Fruit fly (Drosophila melanogaster) whole organism, larva: ENCODE data around the gene Spt3.

Source experiments
- noc ChIP-seq: fragments of 200-800 bp; sonication (Bioruptor generic); optimal IDR thresholded peaks from 3 replicates; lab custom pipeline; 2019; ENCODE audit warnings: missing biosample characterization, mild to moderate bottlenecking, missing genetic modification characterization, moderate library complexity

Gene Spt3

dm6 chr3R:12016828-12017280 is at the start of gene Spt3, which contains the start of gene DCAF12:
TSS of gene Spt3 (plus strand) at chr3R:12017156.
TSS of gene DCAF12 (minus strand) at chr3R:12017031.
- no peak for TF ChIP-seq noc (tag; lab: Kevin White, UChicago)

- TF ChIP-seq noc (tag; lab: Kevin White, UChicago): no peak
Observed at dm6 chr3R:11967262-11968029, 49.5 kb upstream of the Spt3 start, which contains the start of the genes CG12213 and GC1. TSS of gene CG12213 (minus strand) at chr3R:11967691. TSS of gene GC1 (plus strand) at chr3R:11967708.

- peak; percentile 15 for TF ChIP-seq noc (tag; lab: Kevin White, UChicago)
Observed at dm6 chr3R:11968030-11968753, 48.8 kb upstream of the Spt3 start.

dm6 chr3R:11969217-11969616 is 47.7 kb upstream of the Spt3 start:
- peak; percentile 35 for TF ChIP-seq noc (tag; lab: Kevin White, UChicago)

DNA sequence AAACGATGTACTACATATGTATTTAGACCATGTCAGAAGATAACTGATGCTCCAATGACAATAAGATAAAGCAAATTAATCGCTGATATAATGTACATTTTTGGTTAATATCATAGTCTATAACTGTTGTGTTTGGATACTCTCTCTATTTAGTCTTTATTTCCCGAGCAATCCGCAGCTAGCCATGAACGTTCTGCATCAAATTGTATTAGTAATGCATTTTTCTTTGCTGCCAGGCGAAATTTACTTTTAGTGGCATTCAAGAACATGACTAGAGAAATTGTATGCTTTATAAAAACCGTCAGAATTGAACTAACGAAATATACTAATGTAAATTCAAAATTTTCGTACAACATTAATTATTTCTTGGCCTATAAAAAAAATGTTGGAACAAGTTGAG is 45.6 kb upstream of the Spt3 start, which contains the start of gene GC2:
Gene GC2, plus strand, starts transcription at position 301 of the 400 bp plus-strand sequence.
- no peak for TF ChIP-seq noc (tag; lab: Kevin White, UChicago)

dm6 chr3R:11973826-11974225 is 43.1 kb upstream of the Spt3 start:
- no peak for TF ChIP-seq noc (tag; lab: Kevin White, UChicago)

dm6 chr3R:11974631-11975030 is 42.3 kb upstream of the Spt3 start, which contains the start of gene Tango9:
TSS of gene Tango9 (minus strand) at chr3R:11974910.
- no peak for TF ChIP-seq noc (tag; lab: Kevin White, UChicago)

dm6 chr3R:11976556-11977335 is 40.2 kb upstream of the Spt3 start, which contains the start of gene CG10005:
TSS of gene CG10005 (minus strand) at chr3R:11977197.
- no peak for TF ChIP-seq noc (tag; lab: Kevin White, UChicago)

dm6 chr3R:11977336-11977678 is 39.6 kb upstream of the Spt3 start:
- no peak for TF ChIP-seq noc (tag; lab: Kevin White, UChicago)

DNA sequence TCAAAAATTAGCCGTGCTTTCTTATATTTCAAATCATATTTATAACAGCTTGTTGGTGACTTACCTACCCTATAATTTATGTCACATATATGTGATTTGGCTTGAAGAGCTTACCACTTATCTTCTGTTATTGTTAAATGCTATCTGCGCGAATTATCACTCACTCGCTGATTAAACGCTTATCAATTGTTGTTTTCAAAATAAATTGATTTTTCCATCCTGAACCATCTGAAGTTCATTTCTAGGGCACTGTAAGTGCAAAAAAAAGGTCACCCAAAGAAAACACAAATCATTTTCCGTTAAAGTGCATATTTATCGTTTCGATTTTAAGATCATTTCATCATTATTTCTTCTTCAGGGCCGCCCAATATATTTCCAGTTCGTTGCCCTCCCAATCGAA is 38.7 kb upstream of the Spt3 start:
- TF ChIP-seq noc (tag; lab: Kevin White, UChicago): no peak

DNA sequence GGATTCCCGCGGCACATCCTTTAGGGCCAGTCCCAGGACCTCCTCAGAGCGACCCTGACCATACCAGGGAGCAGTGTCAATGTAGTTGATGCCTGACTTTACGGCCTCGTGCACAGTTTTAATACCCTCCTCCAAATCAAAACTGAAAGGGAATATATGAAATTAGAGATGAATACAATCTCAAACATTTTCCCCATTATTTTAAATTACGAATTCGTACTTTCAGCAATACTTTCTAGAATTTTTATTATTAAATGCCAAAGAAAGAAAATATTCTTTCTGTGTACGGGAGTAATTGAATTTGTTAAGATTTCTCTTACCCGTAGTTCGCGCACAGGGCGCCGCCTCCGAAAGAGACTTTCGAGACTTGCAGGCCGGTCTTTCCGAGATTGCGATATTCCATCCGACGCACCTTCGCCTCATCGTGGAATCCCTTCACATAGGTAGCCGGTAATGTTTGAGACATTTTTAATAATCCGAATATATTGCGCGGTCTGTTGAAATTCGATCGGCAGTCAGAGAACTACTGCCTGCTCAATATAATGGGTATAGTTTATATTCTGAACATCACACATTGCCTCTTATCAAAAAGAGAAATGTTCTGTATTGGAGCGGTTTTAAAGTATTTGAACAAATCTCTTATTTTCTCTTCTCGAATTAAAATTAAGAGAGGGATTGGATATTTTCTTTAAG is 36.9 kb upstream of the Spt3 start, which contains the start of gene CG18547:
Gene CG18547, minus strand, starts transcription at position 512 of the 693 bp plus-strand sequence.
- no peak for TF ChIP-seq noc (tag; lab: Kevin White, UChicago)

dm6 chr3R:11981962-11982361 is 35.0 kb upstream of the Spt3 start, which contains the start of gene CG12224:
TSS of gene CG12224 (minus strand) at chr3R:11982062.
- TF ChIP-seq noc (tag; lab: Kevin White, UChicago): no peak

- no peak for TF ChIP-seq noc (tag; lab: Kevin White, UChicago)
Observed at dm6 chr3R:11982547-11982946, 34.4 kb upstream of the Spt3 start.

DNA sequence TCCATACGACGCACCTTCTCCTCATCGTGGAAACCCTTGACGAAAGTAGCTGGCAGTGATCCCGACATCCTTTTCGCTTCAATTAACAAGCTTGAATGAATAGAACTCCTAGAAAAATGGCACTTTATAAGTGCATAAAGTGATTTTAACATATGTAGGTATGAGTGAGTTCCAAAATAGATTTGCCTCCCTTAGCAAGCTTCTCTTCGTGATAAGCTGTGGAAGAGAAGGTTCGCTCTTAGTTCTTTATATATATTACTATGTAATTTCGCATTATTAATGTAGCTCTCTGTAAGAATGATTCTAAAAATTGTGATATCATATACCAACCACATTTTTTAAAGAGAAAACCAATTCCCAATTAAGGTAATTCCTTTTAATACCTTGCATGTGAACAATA is 32.5 kb upstream of the Spt3 start, which contains the start of gene CG3397:
Gene CG3397, minus strand, starts transcription at position 101 of the 400 bp plus-strand sequence.
- TF ChIP-seq noc (tag; lab: Kevin White, UChicago): no peak

DNA sequence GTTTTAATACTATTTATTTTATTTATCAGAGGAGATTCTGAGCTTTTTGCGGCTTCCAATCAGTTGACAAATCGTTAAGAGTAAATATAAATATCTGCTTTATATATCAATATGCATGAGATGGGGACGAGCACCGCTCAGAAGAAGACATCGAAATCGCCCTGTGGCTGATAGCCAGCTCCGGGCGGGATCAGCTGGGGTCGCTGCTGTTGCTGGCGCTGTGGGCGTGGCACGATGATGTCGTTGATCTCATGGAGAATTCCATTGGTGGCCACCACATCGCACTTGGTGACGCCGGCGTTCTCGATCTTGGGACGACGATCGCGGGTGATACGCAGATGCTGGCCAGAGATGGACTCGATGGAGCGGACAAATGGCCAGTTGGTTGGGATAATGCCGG is 32.1 kb upstream of the Spt3 start:
- no peak for TF ChIP-seq noc (tag; lab: Kevin White, UChicago)
